Worm (Caenorhabditis elegans): ENCODE data around the gene K01D12.7.

Gene K01D12.7

DNA sequence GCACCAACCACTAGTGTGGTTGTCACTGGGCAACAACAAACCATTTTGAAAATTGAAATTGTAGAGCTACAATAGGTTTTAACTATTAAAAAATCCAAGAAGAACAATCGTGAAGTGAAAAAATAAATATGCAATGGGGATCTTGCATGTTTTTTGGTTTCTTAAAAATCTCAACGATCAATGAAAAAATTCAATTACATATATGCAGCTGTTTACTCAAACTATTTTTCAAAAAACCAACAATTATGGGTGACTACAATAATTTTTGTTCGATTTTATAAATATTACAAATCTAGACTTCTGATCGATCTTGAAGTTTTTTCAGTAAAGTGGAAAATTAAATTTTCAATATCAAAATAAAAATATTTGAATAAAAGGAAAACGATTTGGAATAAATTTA, 7.2 kb upstream of the K01D12.7 start, which contains the start of gene cdr-4:
TSS of gene cdr-4 (minus strand) at position 101 of the 400 bp plus-strand sequence.
- TF ChIP-seq sea-1 (GFP tag; conservative IDR thresholded peaks at IDR 0.05) = no peak

DNA sequence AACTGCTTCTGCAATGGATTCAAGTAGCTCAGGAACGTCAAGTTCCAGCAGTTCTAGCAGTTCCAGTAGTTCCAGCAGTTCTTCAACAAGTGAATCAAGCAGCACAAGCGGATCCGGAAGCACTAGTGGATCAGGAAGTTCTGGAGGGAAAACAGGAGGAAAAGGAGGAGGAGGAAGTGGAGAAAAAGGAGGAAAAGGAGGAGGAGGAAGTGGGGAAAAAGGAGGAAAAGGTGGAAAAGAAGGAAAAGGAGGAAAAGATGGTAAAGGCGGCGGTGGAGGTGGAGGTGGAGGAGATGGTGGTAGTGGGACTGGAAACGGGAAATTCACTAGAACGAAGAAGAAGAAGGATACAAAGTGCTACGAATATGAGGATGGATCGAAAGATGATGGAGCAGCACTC, 5.2 kb upstream of the K01D12.7 start:
- TF ChIP-seq ceh-36 (tag; optimal IDR thresholded peaks at IDR 0.05) (no peak), hmg-4 (GFP tag; optimal IDR thresholded peaks at IDR 0.05) (no peak), B0310.2 (tag; optimal IDR thresholded peaks at IDR 0.05) (no peak), tra-4 (tag; optimal IDR thresholded peaks at IDR 0.05) (no peak), pes-1 (GFP tag; IDR thresholded peaks at IDR 0.05) (no peak), tbx-11 (GFP tag; IDR thresholded peaks at IDR 0.05) (no peak), hmbx-1 (tag; optimal IDR thresholded peaks at IDR 0.05) (no peak), ceh-13 (GFP tag; optimal IDR thresholded peaks at IDR 0.05) (no peak), aly-1 (tag; optimal IDR thresholded peaks at IDR 0.05) (no peak), flt-1 (GFP tag; IDR thresholded peaks at IDR 0.05) (no peak), scrt-1 (GFP tag; IDR thresholded peaks at IDR 0.05) (no peak), tbx-37 (GFP tag; conservative IDR thresholded peaks at IDR 0.05) (no peak), sea-1 (GFP tag; conservative IDR thresholded peaks at IDR 0.05) (no peak)

DNA sequence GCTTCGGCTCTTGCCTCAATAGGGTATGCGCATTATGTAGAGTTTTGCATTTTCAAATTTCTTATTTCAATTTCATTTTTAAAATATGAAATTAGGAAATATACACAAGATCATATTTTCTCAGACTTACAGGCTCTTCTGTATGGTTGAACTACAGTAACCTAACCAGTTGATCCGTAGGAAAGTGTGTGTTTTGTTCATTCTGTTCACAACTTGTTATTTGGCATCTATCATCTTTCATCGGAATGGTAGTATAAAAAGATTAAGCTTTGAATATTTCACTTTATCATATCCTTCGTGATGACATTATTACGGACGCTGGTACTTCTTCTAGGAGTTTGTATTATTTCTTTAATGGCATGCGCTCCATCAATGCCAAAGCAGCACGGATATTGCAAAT, 4.6 kb upstream of the K01D12.7 start, which contains the start of gene K01D12.10:
TSS of gene K01D12.10 (plus strand) at position 301 of the 400 bp plus-strand sequence.
- TF ChIP-seq hmbx-1 (tag; optimal IDR thresholded peaks at IDR 0.05) = no peak
- no peak for TF ChIP-seq scrt-1 (GFP tag; IDR thresholded peaks at IDR 0.05)
- TF ChIP-seq tra-4 (tag; optimal IDR thresholded peaks at IDR 0.05) = no peak
- TF ChIP-seq aly-1 (tag; optimal IDR thresholded peaks at IDR 0.05) = no peak
- TF ChIP-seq sea-1 (GFP tag; conservative IDR thresholded peaks at IDR 0.05) = no peak
- no peak for TF ChIP-seq B0310.2 (tag; optimal IDR thresholded peaks at IDR 0.05)
- TF ChIP-seq tbx-37 (GFP tag; conservative IDR thresholded peaks at IDR 0.05) = no peak

DNA sequence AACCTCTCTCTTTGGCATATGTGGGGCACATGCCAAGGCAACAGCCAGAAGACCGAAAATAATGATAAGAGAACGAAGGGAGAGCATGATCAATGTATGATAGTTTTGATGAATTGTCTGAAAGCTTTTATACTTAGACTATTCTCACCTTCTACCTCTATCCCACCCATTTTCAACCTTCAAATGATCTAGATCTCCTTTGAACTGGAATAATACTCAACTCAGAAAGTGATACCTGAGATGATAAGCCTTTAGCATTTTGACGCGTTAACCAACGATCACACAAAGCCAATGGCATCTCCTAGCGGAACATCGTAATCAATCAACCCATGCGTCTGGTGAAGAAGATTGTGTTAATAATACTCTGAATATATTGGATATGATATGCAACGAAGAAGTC, 3.3 kb upstream of the K01D12.7 start, which contains the start of gene K01D12.9:
TSS of gene K01D12.9 (minus strand) at position 101 of the 400 bp plus-strand sequence.
- TF ChIP-seq hmbx-1 (tag; optimal IDR thresholded peaks at IDR 0.05) = no peak
- TF ChIP-seq hmg-4 (GFP tag; optimal IDR thresholded peaks at IDR 0.05) = no peak
- TF ChIP-seq B0310.2 (tag; optimal IDR thresholded peaks at IDR 0.05) = no peak
- no peak for TF ChIP-seq tra-4 (tag; optimal IDR thresholded peaks at IDR 0.05)
- TF ChIP-seq F13C5.2 (tag; optimal IDR thresholded peaks at IDR 0.05) = no peak
- no peak for TF ChIP-seq hnd-1 (tag; optimal IDR thresholded peaks at IDR 0.05)
- TF ChIP-seq ama-1 (optimal IDR thresholded peaks at IDR 0.05) = no peak
- no peak for TF ChIP-seq pes-1 (GFP tag; IDR thresholded peaks at IDR 0.05)
- no peak for TF ChIP-seq tbx-37 (GFP tag; conservative IDR thresholded peaks at IDR 0.05)
- TF ChIP-seq scrt-1 (GFP tag; IDR thresholded peaks at IDR 0.05) = no peak
- no peak for TF ChIP-seq aly-1 (tag; optimal IDR thresholded peaks at IDR 0.05)
- no peak for TF ChIP-seq flt-1 (GFP tag; IDR thresholded peaks at IDR 0.05)
- TF ChIP-seq ceh-13 (GFP tag; optimal IDR thresholded peaks at IDR 0.05) = no peak
- TF ChIP-seq ets-7 (tag; optimal IDR thresholded peaks at IDR 0.05) = no peak
- no peak for TF ChIP-seq tbx-11 (GFP tag; IDR thresholded peaks at IDR 0.05)
- TF ChIP-seq sea-1 (GFP tag; conservative IDR thresholded peaks at IDR 0.05) = no peak
- no peak for TF ChIP-seq ceh-36 (tag; optimal IDR thresholded peaks at IDR 0.05)

DNA sequence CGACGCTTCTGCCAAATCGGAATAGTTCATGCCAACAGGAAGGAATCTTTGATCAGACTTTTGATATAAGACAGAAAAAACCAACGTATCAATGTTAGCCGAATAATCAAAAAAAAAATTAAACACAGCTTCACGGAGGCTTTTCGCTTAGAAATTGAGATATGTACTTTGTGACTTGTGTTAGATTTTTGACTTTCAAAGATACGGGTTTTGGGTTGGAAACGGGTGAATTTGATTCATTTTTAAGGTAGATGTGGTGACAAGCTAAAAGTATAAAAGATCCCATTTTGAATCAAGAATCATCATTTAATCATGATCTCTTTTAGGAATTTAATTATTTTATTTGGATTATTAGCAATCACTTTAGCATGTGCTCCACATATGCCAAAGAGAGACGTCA, 1.1 kb upstream of the K01D12.7 start, which contains the start of gene K01D12.8:
TSS of gene K01D12.8 (plus strand) at position 301 of the 400 bp plus-strand sequence.
- TF ChIP-seq tbx-37 (GFP tag; conservative IDR thresholded peaks at IDR 0.05) (no peak), tbx-11 (GFP tag; IDR thresholded peaks at IDR 0.05) (no peak), tra-4 (tag; optimal IDR thresholded peaks at IDR 0.05) (no peak), scrt-1 (GFP tag; IDR thresholded peaks at IDR 0.05) (no peak)

DNA sequence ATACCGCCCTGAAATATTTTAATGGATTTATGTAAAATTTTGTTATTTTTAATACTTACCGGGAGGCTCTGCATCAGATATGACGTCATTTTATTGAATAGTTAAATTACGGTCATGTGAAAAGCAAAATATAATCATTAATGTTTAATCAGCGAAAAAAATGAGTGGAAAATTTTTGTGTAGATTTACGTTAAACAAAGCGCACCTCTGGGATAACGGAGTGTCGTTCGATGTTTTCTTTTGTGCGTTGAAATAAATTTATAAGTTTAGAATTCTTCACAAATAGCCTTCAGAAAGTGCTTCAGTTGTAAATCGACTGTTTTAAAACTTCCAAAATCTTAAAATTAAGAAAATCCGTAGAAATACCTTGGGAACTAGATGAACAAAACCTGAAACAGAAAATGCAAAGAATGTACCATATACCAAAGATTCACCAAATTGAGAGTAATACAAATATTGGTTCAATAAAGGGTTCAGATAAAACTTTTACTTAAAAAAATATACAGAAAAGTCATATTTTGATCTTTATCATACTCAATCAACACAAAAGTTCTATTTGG, 526 bp downstream of the K01D12.7 start, which contains the start of the genes K01D12.20 and miga-1:
TSS of gene K01D12.20 (minus strand) at position 138 of the 560 bp plus-strand sequence.
TSS of gene miga-1 (minus strand) at position 183 of the 560 bp plus-strand sequence.
- TF ChIP-seq hmbx-1 (tag; optimal IDR thresholded peaks at IDR 0.05) (no peak), hnd-1 (tag; optimal IDR thresholded peaks at IDR 0.05) (no peak), pes-1 (GFP tag; IDR thresholded peaks at IDR 0.05) (no peak), sea-1 (GFP tag; conservative IDR thresholded peaks at IDR 0.05) (no peak), ceh-36 (tag; optimal IDR thresholded peaks at IDR 0.05) (no peak), tbx-37 (GFP tag; conservative IDR thresholded peaks at IDR 0.05) (no peak), ets-7 (tag; optimal IDR thresholded peaks at IDR 0.05) (no peak), tbx-11 (GFP tag; IDR thresholded peaks at IDR 0.05) (no peak), aly-1 (tag; optimal IDR thresholded peaks at IDR 0.05) (no peak), F13C5.2 (tag; optimal IDR thresholded peaks at IDR 0.05) (no peak)

DNA sequence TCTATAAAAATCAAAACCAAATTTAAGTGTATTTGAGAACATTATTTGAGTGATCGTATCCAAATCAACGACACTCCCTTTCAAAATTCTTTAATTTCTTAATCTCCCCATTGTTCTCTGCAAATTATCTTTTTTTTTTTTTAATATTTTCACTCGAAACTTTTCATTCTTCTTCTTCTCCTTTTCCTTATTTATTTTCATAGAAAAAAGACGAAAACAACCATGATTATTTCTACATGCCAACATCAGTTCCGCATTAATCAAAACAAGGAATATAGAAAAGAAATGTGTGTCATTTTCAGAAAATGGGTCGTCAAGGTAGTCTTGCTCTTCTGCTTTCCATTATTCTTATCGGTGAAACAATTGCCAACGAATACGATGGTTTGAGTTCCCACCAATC, 3.7 kb downstream of the K01D12.7 start, which contains the start of gene K01D12.5:
TSS of gene K01D12.5 (plus strand) at position 301 of the 400 bp plus-strand sequence.
- TF ChIP-seq pes-1 (GFP tag; IDR thresholded peaks at IDR 0.05) = no peak
- no peak for TF ChIP-seq F13C5.2 (tag; optimal IDR thresholded peaks at IDR 0.05)
- TF ChIP-seq sea-1 (GFP tag; conservative IDR thresholded peaks at IDR 0.05) = no peak
- TF ChIP-seq flt-1 (GFP tag; IDR thresholded peaks at IDR 0.05) = no peak
- TF ChIP-seq ets-7 (tag; optimal IDR thresholded peaks at IDR 0.05) = no peak
- TF ChIP-seq hmg-4 (GFP tag; optimal IDR thresholded peaks at IDR 0.05) = no peak
- TF ChIP-seq aly-1 (tag; optimal IDR thresholded peaks at IDR 0.05) = no peak
- TF ChIP-seq ceh-36 (tag; optimal IDR thresholded peaks at IDR 0.05) = no peak
- TF ChIP-seq hnd-1 (tag; optimal IDR thresholded peaks at IDR 0.05) = no peak
- TF ChIP-seq hmbx-1 (tag; optimal IDR thresholded peaks at IDR 0.05) = no peak

DNA sequence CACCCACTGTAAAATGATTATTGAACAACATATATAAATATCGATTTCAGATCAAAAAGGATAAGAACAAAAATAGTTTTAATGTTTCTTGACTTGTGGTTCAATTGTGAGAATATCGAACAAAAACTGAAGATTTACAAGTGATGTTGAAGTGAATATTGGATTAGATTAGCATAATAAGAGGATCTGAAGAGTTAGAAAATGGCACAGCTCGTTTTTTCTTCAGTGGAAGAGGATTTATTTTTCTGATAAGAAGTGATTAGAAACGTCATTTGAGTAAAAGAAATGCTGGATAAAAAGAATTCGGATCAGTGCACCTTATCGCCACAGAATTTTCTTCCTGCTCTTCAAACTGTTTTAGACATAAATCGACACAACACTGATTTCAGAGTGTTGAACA, 5.6 kb downstream of the K01D12.7 start, which contains the start of gene twk-14:
TSS of gene twk-14 (minus strand) at position 8 of the 400 bp plus-strand sequence.
- TF ChIP-seq ets-7 (tag; optimal IDR thresholded peaks at IDR 0.05) (no peak), hmbx-1 (tag; optimal IDR thresholded peaks at IDR 0.05) (no peak), ama-1 (optimal IDR thresholded peaks at IDR 0.05) (no peak), aly-1 (tag; optimal IDR thresholded peaks at IDR 0.05) (no peak), flt-1 (GFP tag; IDR thresholded peaks at IDR 0.05) (no peak), tra-4 (tag; optimal IDR thresholded peaks at IDR 0.05) (no peak), pes-1 (GFP tag; IDR thresholded peaks at IDR 0.05) (no peak), ceh-36 (tag; optimal IDR thresholded peaks at IDR 0.05) (no peak), scrt-1 (GFP tag; IDR thresholded peaks at IDR 0.05) (no peak), hmg-4 (GFP tag; optimal IDR thresholded peaks at IDR 0.05) (no peak), sea-1 (GFP tag; conservative IDR thresholded peaks at IDR 0.05) (no peak), tbx-37 (GFP tag; conservative IDR thresholded peaks at IDR 0.05) (no peak), tbx-11 (GFP tag; IDR thresholded peaks at IDR 0.05) (no peak), B0310.2 (tag; optimal IDR thresholded peaks at IDR 0.05) (no peak), F13C5.2 (tag; optimal IDR thresholded peaks at IDR 0.05) (no peak)
